Worm (Caenorhabditis elegans): ENCODE measurements around the gene col-40.

The col-40 gene

DNA sequence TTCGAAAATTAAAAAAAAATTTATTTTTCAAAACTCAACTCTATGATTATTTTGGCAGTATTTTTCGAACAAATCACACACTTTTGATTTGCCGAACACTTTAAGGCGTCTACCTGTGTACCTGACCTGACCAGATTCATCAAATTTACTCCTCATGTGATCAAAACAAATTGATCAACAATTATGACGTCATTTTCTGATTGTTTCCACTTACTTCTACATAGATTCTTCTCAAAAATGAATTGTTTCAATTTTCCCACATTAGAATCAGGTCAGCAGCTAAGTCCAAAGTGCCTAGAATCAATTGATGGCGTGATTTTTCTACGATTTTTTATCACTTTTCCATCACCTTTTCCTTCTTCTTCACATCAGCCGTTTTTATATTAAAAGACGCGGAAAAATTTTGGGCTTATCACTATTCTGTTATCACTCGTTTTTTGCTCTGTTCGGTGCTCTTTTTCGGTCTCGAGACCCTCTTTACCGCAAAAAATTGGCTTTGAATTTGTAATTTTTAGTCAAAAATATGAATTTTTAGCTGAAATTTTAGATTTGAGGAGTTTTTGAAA, 36.5 kb upstream of the col-40 start (continued):
- no peak for TF ChIP-seq aha-1 (tag; optimal IDR thresholded peaks at IDR 0.05)
- TF ChIP-seq alr-1 (tag; optimal IDR thresholded peaks at IDR 0.05; ENCODE audit: borderline replicate concordance): no peak
- no peak for TF ChIP-seq ztf-11 (tag; optimal IDR thresholded peaks at IDR 0.05)
- no peak for TF ChIP-seq dsc-1 (tag; optimal IDR thresholded peaks at IDR 0.05)
- no peak for TF ChIP-seq rnt-1 (tag; optimal IDR thresholded peaks at IDR 0.05)
- no peak for TF ChIP-seq ama-1 (optimal IDR thresholded peaks at IDR 0.05)
- no peak for TF ChIP-seq lsy-2 (tag; optimal IDR thresholded peaks at IDR 0.05)
- TF ChIP-seq fos-1 (tag; optimal IDR thresholded peaks at IDR 0.05): no peak
- TF ChIP-seq C34B4.2 (tag; optimal IDR thresholded peaks at IDR 0.05): no peak
- no peak for TF ChIP-seq xbp-1 (tag; optimal IDR thresholded peaks at IDR 0.05)
- TF ChIP-seq mep-1 (tag; optimal IDR thresholded peaks at IDR 0.05): no peak
- TF ChIP-seq blmp-1 (tag; optimal IDR thresholded peaks at IDR 0.05): no peak
- TF ChIP-seq unc-130 (tag; optimal IDR thresholded peaks at IDR 0.05): no peak
- TF ChIP-seq mab-9 (GFP tag; IDR thresholded peaks at IDR 0.05): no peak
- no peak for TF ChIP-seq F16B12.6 (tag; optimal IDR thresholded peaks at IDR 0.05)
- no peak for TF ChIP-seq fkh-4 (tag; optimal IDR thresholded peaks at IDR 0.05; ENCODE audit: borderline replicate concordance)
- no peak for TF ChIP-seq ceh-88 (GFP tag; IDR thresholded peaks at IDR 0.05)
- no peak for TF ChIP-seq nhr-28 (tag; optimal IDR thresholded peaks at IDR 0.05)
- TF ChIP-seq ztf-4 (tag; optimal IDR thresholded peaks at IDR 0.05): no peak
- no peak for TF ChIP-seq nhr-19 (GFP tag; conservative IDR thresholded peaks at IDR 0.05)
- TF ChIP-seq ceh-82 (tag; optimal IDR thresholded peaks at IDR 0.05): no peak
- TF ChIP-seq unc-86 (tag; optimal IDR thresholded peaks at IDR 0.05): no peak
- TF ChIP-seq unc-62 (GFP tag; optimal IDR thresholded peaks at IDR 0.05): no peak
- no peak for TF ChIP-seq isw-1 (GFP tag; IDR thresholded peaks at IDR 0.05)
- no peak for TF ChIP-seq nhr-77 (tag; optimal IDR thresholded peaks at IDR 0.05)
- no peak for TF ChIP-seq sptf-1 (tag; optimal IDR thresholded peaks at IDR 0.05)
- TF ChIP-seq hlh-4 (tag; optimal IDR thresholded peaks at IDR 0.05): no peak
- no peak for TF ChIP-seq zip-4 (GFP tag; optimal IDR thresholded peaks at IDR 0.05)
- TF ChIP-seq dpl-1 (GFP tag; optimal IDR thresholded peaks at IDR 0.05): peak in 1 of 3 experiments; percentile 19
- peak in 1 of 6 experiments; percentile 55 for TF ChIP-seq elt-3 (tag; optimal IDR thresholded peaks at IDR 0.05)
- no peak for TF ChIP-seq fkh-10 (GFP tag; optimal IDR thresholded peaks at IDR 0.05)
- TF ChIP-seq lin-14 (GFP tag; optimal IDR thresholded peaks at IDR 0.05): peak; percentile 11
- no peak for TF ChIP-seq pax-3 (tag; optimal IDR thresholded peaks at IDR 0.05)
- TF ChIP-seq swsn-7 (tag; optimal IDR thresholded peaks at IDR 0.05): no peak
- no peak for TF ChIP-seq vab-15 (tag; optimal IDR thresholded peaks at IDR 0.05)
- no peak for TF ChIP-seq irx-1 (tag; optimal IDR thresholded peaks at IDR 0.05)
- TF ChIP-seq nhr-90 (tag; optimal IDR thresholded peaks at IDR 0.05; ENCODE audit: poor library complexity): peak; percentile 0
- no peak for TF ChIP-seq skn-1 (tag; optimal IDR thresholded peaks at IDR 0.05)
- no peak for TF ChIP-seq ceh-90 (tag; optimal IDR thresholded peaks at IDR 0.05)
- TF ChIP-seq nhr-47 (tag; optimal IDR thresholded peaks at IDR 0.05): no peak
- TF ChIP-seq ceh-8 (GFP tag; optimal IDR thresholded peaks at IDR 0.05): no peak
- no peak for TF ChIP-seq lin-39 (tag; optimal IDR thresholded peaks at IDR 0.05)
- no peak for TF ChIP-seq pqm-1 (tag; optimal IDR thresholded peaks at IDR 0.05)
- no peak for TF ChIP-seq lin-15B (tag; optimal IDR thresholded peaks at IDR 0.05)
- no peak for TF ChIP-seq egl-27 (tag; optimal IDR thresholded peaks at IDR 0.05)
- TF ChIP-seq hpl-2 (GFP tag; optimal IDR thresholded peaks at IDR 0.05): no peak
- no peak for TF ChIP-seq mdl-1 (tag; optimal IDR thresholded peaks at IDR 0.05)
- peak; percentile 35 for TF ChIP-seq nhr-85 (tag)
- no peak for TF ChIP-seq pag-3 (tag; optimal IDR thresholded peaks at IDR 0.05; ENCODE audit: borderline replicate concordance, insufficient read depth)
- no peak for TF ChIP-seq nhr-11 (tag; optimal IDR thresholded peaks at IDR 0.05)
- TF ChIP-seq nhr-20 (tag; optimal IDR thresholded peaks at IDR 0.05): peak; percentile 41
- no peak for TF ChIP-seq egl-13 (tag; optimal IDR thresholded peaks at IDR 0.05)
- TF ChIP-seq mef-2 (tag; optimal IDR thresholded peaks at IDR 0.05): no peak
